Worm (Caenorhabditis elegans): ENCODE measurements around the gene wars-1.
A peak's percentile ranks its signal among the peaks of the same experiment; 100 is the strongest.

The wars-1 gene

ce11 chrV:18810705-18811104, 48.3 kb downstream of the wars-1 start, which contains the start of gene C54E10.3:
Gene C54E10.3 (plus strand): TSS chrV:18811005.
- TF ChIP-seq dve-1 (tag; optimal IDR thresholded peaks at IDR 0.05) (no peak), fax-1 (tag; optimal IDR thresholded peaks at IDR 0.05) (no peak), lim-6 (tag; optimal IDR thresholded peaks at IDR 0.05) (no peak), F13H6.1 (tag; optimal IDR thresholded peaks at IDR 0.05) (no peak)

- TF ChIP-seq ceh-24 (tag; optimal IDR thresholded peaks at IDR 0.05) (no peak), unc-42 (tag; optimal IDR thresholded peaks at IDR 0.05) (peak; percentile 96), tbx-2 (tag; optimal IDR thresholded peaks at IDR 0.05) (peak; percentile 29), hlh-8 (tag; optimal IDR thresholded peaks at IDR 0.05) (peak; percentile 28), ceh-18 (tag; optimal IDR thresholded peaks at IDR 0.05) (peak; percentile 28), ceh-48 (tag; optimal IDR thresholded peaks at IDR 0.05) (peak; percentile 72), ceh-31 (tag; optimal IDR thresholded peaks at IDR 0.05) (peak; percentile 66), ceh-2 (tag; optimal IDR thresholded peaks at IDR 0.05) (no peak), nfya-1 (tag; optimal IDR thresholded peaks at IDR 0.05) (peak; percentile 35), rnt-1 (tag; optimal IDR thresholded peaks at IDR 0.05) (peak; percentile 37), unc-3 (GFP tag; conservative IDR thresholded peaks at IDR 0.05) (no peak), unc-3 (tag; optimal IDR thresholded peaks at IDR 0.05) (no peak), ceh-14 (tag; optimal IDR thresholded peaks at IDR 0.05) (peak; percentile 28), T23F11.4 (GFP tag; optimal IDR thresholded peaks at IDR 0.05) (no peak)
Observed at ce11 chrV:18808621-18809020, 50.4 kb downstream of the wars-1 start, which contains the start of gene C54E10.6. Gene C54E10.6 (minus strand): TSS chrV:18808729.

- TF ChIP-seq elt-2 (tag; optimal IDR thresholded peaks at IDR 0.05), result no peak
- TF ChIP-seq ttx-3 (tag; optimal IDR thresholded peaks at IDR 0.05), result no peak
- TF ChIP-seq fax-1 (tag; optimal IDR thresholded peaks at IDR 0.05), result no peak
- TF ChIP-seq ceh-34 (tag; optimal IDR thresholded peaks at IDR 0.05), result no peak
- TF ChIP-seq ref-2 (tag; optimal IDR thresholded peaks at IDR 0.05), result no peak
- TF ChIP-seq pha-2 (tag; optimal IDR thresholded peaks at IDR 0.05), result no peak
- no peak for TF ChIP-seq che-1 (tag; optimal IDR thresholded peaks at IDR 0.05)
- TF ChIP-seq hlh-6 (tag; optimal IDR thresholded peaks at IDR 0.05), result no peak
- TF ChIP-seq gmeb-2 (tag; optimal IDR thresholded peaks at IDR 0.05), result no peak
- no peak for TF ChIP-seq tbx-2 (tag; optimal IDR thresholded peaks at IDR 0.05)
- TF ChIP-seq unc-3 (GFP tag; conservative IDR thresholded peaks at IDR 0.05), result no peak
- no peak for TF ChIP-seq unc-3 (tag; optimal IDR thresholded peaks at IDR 0.05)
- TF ChIP-seq syd-9 (tag; optimal IDR thresholded peaks at IDR 0.05), result no peak
- TF ChIP-seq odd-2 (tag; optimal IDR thresholded peaks at IDR 0.05), result no peak
- no peak for TF ChIP-seq dmd-4 (tag; optimal IDR thresholded peaks at IDR 0.05; ENCODE audit: borderline replicate concordance)
- TF ChIP-seq ceh-18 (tag; optimal IDR thresholded peaks at IDR 0.05), result no peak
- TF ChIP-seq ahr-1 (tag; optimal IDR thresholded peaks at IDR 0.05), result no peak
- TF ChIP-seq ets-4 (tag; optimal IDR thresholded peaks at IDR 0.05), result no peak
- TF ChIP-seq K09A11.1 (tag; optimal IDR thresholded peaks at IDR 0.05; ENCODE audit: insufficient read depth), result no peak
- no peak for TF ChIP-seq nhr-11 (tag; optimal IDR thresholded peaks at IDR 0.05)
Observed at ce11 chrV:18806409-18806808, 52.6 kb downstream of the wars-1 start, which contains the start of gene sri-10. Gene sri-10 (minus strand): TSS chrV:18806509.

ce11 chrV:18803260-18803659, 55.8 kb downstream of the wars-1 start, which contains the start of gene C54E10.10:
Gene C54E10.10 (minus strand): TSS chrV:18803360.
- no peak for TF ChIP-seq hlh-30 (tag; optimal IDR thresholded peaks at IDR 0.05; ENCODE audit: insufficient read depth)
- no peak for TF ChIP-seq C08G9.2 (tag; optimal IDR thresholded peaks at IDR 0.05)
- TF ChIP-seq nfya-1 (tag; optimal IDR thresholded peaks at IDR 0.05), result no peak
- no peak for TF ChIP-seq pag-3 (tag; optimal IDR thresholded peaks at IDR 0.05; ENCODE audit: borderline replicate concordance)
- TF ChIP-seq eyg-1 (tag; optimal IDR thresholded peaks at IDR 0.05), result no peak
- TF ChIP-seq ref-2 (tag; optimal IDR thresholded peaks at IDR 0.05), result no peak
- no peak for TF ChIP-seq ztf-16 (tag; optimal IDR thresholded peaks at IDR 0.05)
